Worm (Caenorhabditis elegans) whole organism, late embryonic: ENCODE results near the gene klf-3.

Experiments used
- K09A11.1 ChIP-seq: sonication (generic microtip); optimal IDR thresholded peaks from 2 replicates; lab custom pipeline; 2017; ENCODE audit warnings: antibody characterized with exemption, mild to moderate bottlenecking, missing genetic modification characterization, missing compliant biosample characterization; ENCODE audit not compliant: insufficient read depth
- T23F11.4 ChIP-seq: fragments of 200-800 bp; sonication (Bioruptor generic); optimal IDR thresholded peaks from 2 replicates; lab custom pipeline; 2018; ENCODE audit warnings: mild to moderate bottlenecking, missing genetic modification characterization, missing compliant biosample characterization
- Y22D7AL.16 ChIP-seq: sonication (generic microtip); optimal IDR thresholded peaks from 2 replicates; lab custom pipeline; 2016; ENCODE audit warnings: missing genetic modification characterization, missing compliant biosample characterization
- ama-1 ChIP-seq: fragments of 150-350 bp; optimal IDR thresholded peaks from 2 replicates; lab custom pipeline; 2014
- ceh-18 ChIP-seq: sonication (generic microtip); optimal IDR thresholded peaks from 2 replicates; lab custom pipeline; 2016; ENCODE audit warnings: missing genetic modification characterization, missing compliant biosample characterization
- ceh-19 ChIP-seq: fragments of 200-800 bp; sonication (Bioruptor generic); optimal IDR thresholded peaks from 2 replicates; lab custom pipeline; 2018; ENCODE audit warnings: mild to moderate bottlenecking, missing genetic modification characterization, missing compliant biosample characterization
- ceh-24 ChIP-seq: sonication (generic microtip); optimal IDR thresholded peaks from 2 replicates; lab custom pipeline; 2016; ENCODE audit warnings: mild to moderate bottlenecking, missing genetic modification characterization, missing compliant biosample characterization
- ceh-30 ChIP-seq: fragments of 150-350 bp; optimal IDR thresholded peaks from 2 replicates; lab custom pipeline; 2014; ENCODE audit warnings: missing biosample characterization, missing genetic modification characterization
- ceh-9 ChIP-seq: sonication (generic microtip); optimal IDR thresholded peaks from 2 replicates; lab custom pipeline; 2016; ENCODE audit warnings: mild to moderate bottlenecking, missing genetic modification characterization, inconsistent platforms, missing compliant biosample characterization
- che-1 ChIP-seq: sonication (generic microtip); optimal IDR thresholded peaks from 2 replicates; lab custom pipeline; 2016; ENCODE audit warnings: mild to moderate bottlenecking, missing genetic modification characterization, missing compliant biosample characterization
- dve-1 ChIP-seq: sonication (generic microtip); optimal IDR thresholded peaks from 2 replicates; lab custom pipeline; 2017; ENCODE audit warnings: antibody characterized with exemption, mild to moderate bottlenecking, missing genetic modification characterization, missing compliant biosample characterization
- elt-2 ChIP-seq: sonication (generic microtip); optimal IDR thresholded peaks from 2 replicates; lab custom pipeline; 2016; ENCODE audit warnings: missing genetic modification reagents, missing genetic modification characterization, missing compliant biosample characterization
- elt-4 ChIP-seq: sonication (generic microtip); optimal IDR thresholded peaks from 2 replicates; lab custom pipeline; 2016; ENCODE audit warnings: missing genetic modification characterization, missing compliant biosample characterization
- eyg-1 ChIP-seq: sonication (generic microtip); optimal IDR thresholded peaks from 2 replicates; lab custom pipeline; 2016; ENCODE audit warnings: missing genotype, missing genetic modification characterization, missing compliant biosample characterization
- fax-1 ChIP-seq: sonication (generic microtip); optimal IDR thresholded peaks from 2 replicates; lab custom pipeline; 2016; ENCODE audit warnings: missing genotype, missing genetic modification characterization, missing compliant biosample characterization
- fkh-6 ChIP-seq: sonication (generic microtip); optimal IDR thresholded peaks from 2 replicates; lab custom pipeline; 2016; ENCODE audit warnings: missing genetic modification characterization, missing compliant biosample characterization
- gmeb-2 ChIP-seq: sonication (generic microtip); optimal IDR thresholded peaks from 2 replicates; lab custom pipeline; 2016; ENCODE audit warnings: missing genetic modification characterization, inconsistent platforms, missing compliant biosample characterization
- hlh-13 ChIP-seq: fragments of 200-800 bp; sonication (Bioruptor generic); optimal IDR thresholded peaks from 2 replicates; lab custom pipeline; 2018; ENCODE audit warnings: mild to moderate bottlenecking, missing genetic modification characterization, missing compliant biosample characterization
- hlh-15 ChIP-seq: sonication (generic microtip); optimal IDR thresholded peaks from 2 replicates; lab custom pipeline; 2016; ENCODE audit warnings: missing genetic modification characterization, missing compliant biosample characterization
- hlh-30 ChIP-seq: sonication (generic microtip); optimal IDR thresholded peaks from 2 replicates; lab custom pipeline; 2017; ENCODE audit warnings: antibody characterized with exemption, missing genetic modification characterization, missing compliant biosample characterization; ENCODE audit not compliant: insufficient read depth
- hlh-8 ChIP-seq: sonication (generic microtip); optimal IDR thresholded peaks from 2 replicates; lab custom pipeline; 2016; ENCODE audit warnings: missing genotype, missing genetic modification characterization, missing compliant biosample characterization
- lim-6 ChIP-seq: sonication (generic microtip); optimal IDR thresholded peaks from 2 replicates; lab custom pipeline; 2016; ENCODE audit warnings: missing genetic modification characterization, missing compliant biosample characterization
- lin-11 ChIP-seq: fragments of 200-800 bp; sonication (Bioruptor generic); optimal IDR thresholded peaks from 2 replicates; lab custom pipeline; 2018; ENCODE audit warnings: mild to moderate bottlenecking, missing genetic modification characterization, missing compliant biosample characterization
- madf-2 ChIP-seq: sonication (generic microtip); optimal IDR thresholded peaks from 2 replicates; lab custom pipeline; 2017; ENCODE audit warnings: missing genetic modification characterization, missing compliant biosample characterization
- mec-3 ChIP-seq: sonication (generic microtip); optimal IDR thresholded peaks from 2 replicates; lab custom pipeline; 2016; ENCODE audit warnings: borderline replicate concordance, missing genetic modification characterization, missing compliant biosample characterization
- nfya-1 ChIP-seq: sonication (generic microtip); optimal IDR thresholded peaks from 2 replicates; lab custom pipeline; 2017; ENCODE audit warnings: missing genetic modification characterization, mild to moderate bottlenecking, missing compliant biosample characterization, antibody characterized with exemption, moderate library complexity
- npax-4 ChIP-seq: sonication (generic microtip); optimal IDR thresholded peaks from 2 replicates; lab custom pipeline; 2016; ENCODE audit warnings: missing genetic modification characterization, missing compliant biosample characterization
- pax-1 ChIP-seq: fragments of 150-350 bp; optimal IDR thresholded peaks from 2 replicates; lab custom pipeline; 2014; ENCODE audit warnings: missing biosample characterization, missing genetic modification characterization
- pqm-1 ChIP-seq: sonication (generic microtip); optimal IDR thresholded peaks from 2 replicates; lab custom pipeline; 2016; ENCODE audit warnings: missing genetic modification characterization, missing compliant biosample characterization
- ref-2 ChIP-seq: sonication (generic microtip); optimal IDR thresholded peaks from 2 replicates; lab custom pipeline; 2016; ENCODE audit warnings: missing genetic modification characterization, missing compliant biosample characterization
- rnt-1 ChIP-seq: sonication (generic microtip); optimal IDR thresholded peaks from 2 replicates; lab custom pipeline; 2016; ENCODE audit warnings: missing genetic modification characterization, missing compliant biosample characterization
- sdc-2 ChIP-seq: sonication (generic microtip); optimal IDR thresholded peaks from 2 replicates; lab custom pipeline; 2016; ENCODE audit warnings: missing genotype, missing genetic modification characterization, missing compliant biosample characterization
- sox-2 ChIP-seq: fragments of 200-800 bp; sonication (Bioruptor generic); IDR thresholded peaks from 2 replicates; pipeline ENCODE4 v1.3.6; 2022; ENCODE audit warnings: missing genetic modification reagents, missing genetic modification characterization, missing compliant biosample characterization
- sox-4 ChIP-seq: sonication (generic microtip); optimal IDR thresholded peaks from 2 replicates; lab custom pipeline; 2017; ENCODE audit warnings: mild to moderate bottlenecking, missing genetic modification characterization, inconsistent platforms, missing compliant biosample characterization
- syd-9 ChIP-seq: sonication (generic microtip); optimal IDR thresholded peaks from 2 replicates; lab custom pipeline; 2016; ENCODE audit warnings: mild to moderate bottlenecking, missing genetic modification characterization, moderate library complexity, missing compliant biosample characterization
- tbx-2 ChIP-seq: sonication (generic microtip); optimal IDR thresholded peaks from 2 replicates; lab custom pipeline; 2016; ENCODE audit warnings: missing genetic modification characterization, missing compliant biosample characterization
- tbx-7 ChIP-seq: sonication (generic microtip); optimal IDR thresholded peaks from 2 replicates; lab custom pipeline; 2016; ENCODE audit warnings: missing genotype, missing genetic modification characterization, missing compliant biosample characterization
- ttx-3 ChIP-seq: sonication (generic microtip); optimal IDR thresholded peaks from 2 replicates; lab custom pipeline; 2016; ENCODE audit warnings: missing genetic modification reagents, missing genetic modification characterization, missing compliant biosample characterization
- unc-55 ChIP-seq: sonication (generic microtip); optimal IDR thresholded peaks from 2 replicates; lab custom pipeline; 2017; ENCODE audit warnings: missing biosample characterization, missing genetic modification reagents, missing genetic modification characterization
- unc-86 ChIP-seq: sonication (generic microtip); optimal IDR thresholded peaks from 2 replicates; lab custom pipeline; 2016; ENCODE audit warnings: missing genetic modification characterization, missing compliant biosample characterization
- zip-5 ChIP-seq: sonication (generic microtip); optimal IDR thresholded peaks from 2 replicates; lab custom pipeline; 2016; ENCODE audit warnings: missing genetic modification characterization, missing compliant biosample characterization
- ztf-16 ChIP-seq: sonication (generic microtip); optimal IDR thresholded peaks from 2 replicates; lab custom pipeline; 2017; ENCODE audit warnings: missing genetic modification characterization, missing compliant biosample characterization

Gene klf-3

ce11 chrII:6615232-6616029 is 1.2 kb upstream of the klf-3 start:
- TF ChIP-seq hlh-8 (tag; lab: Kevin White, UChicago), result no peak
- no peak for TF ChIP-seq sdc-2 (tag; lab: Kevin White, UChicago)
- TF ChIP-seq elt-4 (tag; lab: Kevin White, UChicago), result no peak
- TF ChIP-seq npax-4 (tag; lab: Kevin White, UChicago), result no peak
- no peak for TF ChIP-seq ceh-9 (tag; lab: Kevin White, UChicago)
- no peak for TF ChIP-seq eyg-1 (tag; lab: Kevin White, UChicago)
- TF ChIP-seq ceh-30 (tag; lab: Kevin White, UChicago), result no peak
- TF ChIP-seq K09A11.1 (tag; lab: Kevin White, UChicago), result no peak
- no peak for TF ChIP-seq nfya-1
- TF ChIP-seq tbx-7 (tag; lab: Kevin White, UChicago), result no peak
- no peak for TF ChIP-seq pax-1
- TF ChIP-seq elt-2, result no peak
- no peak for TF ChIP-seq T23F11.4 (GFP tag; lab: Kevin White, UChicago)
- TF ChIP-seq sox-4, result no peak
- no peak for TF ChIP-seq ceh-19 (GFP tag; lab: Kevin White, UChicago)
- TF ChIP-seq sox-2 (GFP tag; lab: Robert Waterston, UW), result no peak
- no peak for TF ChIP-seq madf-2 (tag; lab: Kevin White, UChicago)
- no peak for TF ChIP-seq lim-6 (tag; lab: Kevin White, UChicago)
- no peak for TF ChIP-seq tbx-2 (tag; lab: Kevin White, UChicago)

- no peak for TF ChIP-seq unc-55 (GFP tag; lab: Kevin White, UChicago)
- TF ChIP-seq mec-3 (tag; lab: Kevin White, UChicago), result no peak
- TF ChIP-seq fax-1 (tag; lab: Kevin White, UChicago), result no peak
- no peak for TF ChIP-seq ref-2 (tag; lab: Kevin White, UChicago)
- no peak for TF ChIP-seq pqm-1 (tag; lab: Kevin White, UChicago)
- no peak for TF ChIP-seq che-1 (tag; lab: Kevin White, UChicago)
- no peak for TF ChIP-seq nfya-1
- no peak for TF ChIP-seq dve-1 (tag; lab: Kevin White, UChicago)
- TF ChIP-seq lim-6 (tag; lab: Kevin White, UChicago), result no peak
- TF ChIP-seq sox-2 (GFP tag; lab: Robert Waterston, UW), result no peak
Observed at ce11 chrII:6616135-6616534, 543 bp upstream of the klf-3 start.

- no peak for TF ChIP-seq ceh-24 (tag; lab: Kevin White, UChicago)
- no peak for TF ChIP-seq ceh-30 (tag; lab: Kevin White, UChicago)
- TF ChIP-seq K09A11.1 (tag; lab: Kevin White, UChicago), result no peak
- no peak for TF ChIP-seq hlh-30 (tag; lab: Kevin White, UChicago)
- no peak for TF ChIP-seq mec-3 (tag; lab: Kevin White, UChicago)
- TF ChIP-seq ama-1, result no peak
- TF ChIP-seq ttx-3 (tag; lab: Kevin White, UChicago), result no peak
Observed at ce11 chrII:6619007-6619406, 2.3 kb downstream of the klf-3 start.

ce11 chrII:6621886-6622285 is 5.2 kb downstream of the klf-3 start, which contains the start of gene F54H5.3:
TSS of gene F54H5.3 (plus strand) at chrII:6622186.
- no peak for TF ChIP-seq rnt-1 (tag; lab: Kevin White, UChicago)
- TF ChIP-seq hlh-8 (tag; lab: Kevin White, UChicago), result no peak
- no peak for TF ChIP-seq lin-11 (tag; lab: Kevin White, UChicago)

- TF ChIP-seq Y22D7AL.16 (tag; lab: Kevin White, UChicago) (no peak), tbx-7 (tag; lab: Kevin White, UChicago) (no peak), sdc-2 (tag; lab: Kevin White, UChicago) (no peak), syd-9 (tag; lab: Kevin White, UChicago) (no peak), unc-86 (tag; lab: Kevin White, UChicago) (no peak), ceh-24 (tag; lab: Kevin White, UChicago) (no peak), fkh-6 (tag; lab: Kevin White, UChicago) (no peak), ztf-16 (tag; lab: Kevin White, UChicago) (no peak), ceh-18 (tag; lab: Kevin White, UChicago) (no peak), gmeb-2 (tag; lab: Kevin White, UChicago) (no peak), ref-2 (tag; lab: Kevin White, UChicago) (no peak), hlh-13 (GFP tag; lab: Kevin White, UChicago) (no peak), zip-5 (tag; lab: Kevin White, UChicago) (no peak), dve-1 (tag; lab: Kevin White, UChicago) (no peak), hlh-15 (tag; lab: Kevin White, UChicago) (no peak)
- TF ChIP-seq, all 69 proteins: peak for 0
Observed at ce11 chrII:6625302-6625701, 8.6 kb downstream of the klf-3 start, which contains the start of gene F54H5.14. TSS of gene F54H5.14 (minus strand) at chrII:6625402.
